Worm (Caenorhabditis elegans) whole organism, young adult: ENCODE measurements around the gene upb-1.

Experiments used
- B0019.2 ChIP-seq: fragments of 200-800 bp; sonication (Bioruptor generic); conservative IDR thresholded peaks from 2 replicates; pipeline ENCODE4 v1.3.6; 2022; ENCODE audit warnings: missing genetic modification reagents, missing genetic modification characterization, missing compliant biosample characterization
- B0261.1 ChIP-seq: sonication (generic microtip); optimal IDR thresholded peaks from 2 replicates; lab custom pipeline; 2016; ENCODE audit warnings: mild to moderate bottlenecking, missing genetic modification characterization, moderate library complexity, missing compliant biosample characterization
- C06A6.2 ChIP-seq: fragments of 200-800 bp; sonication (Bioruptor generic); conservative IDR thresholded peaks from 2 replicates; pipeline ENCODE4 v1.3.6; 2022; ENCODE audit warnings: missing genetic modification characterization, missing compliant biosample characterization
- C17E4.6 ChIP-seq: fragments of 200-800 bp; sonication (Bioruptor generic); IDR thresholded peaks from 2 replicates; pipeline ENCODE4 v1.3.6; 2022; ENCODE audit warnings: missing genetic modification reagents, missing genetic modification characterization, missing compliant biosample characterization
- F23B12.7 ChIP-seq: sonication (generic microtip); optimal IDR thresholded peaks from 2 replicates; lab custom pipeline; 2017; ENCODE audit warnings: missing genetic modification characterization, mild to moderate bottlenecking, missing compliant biosample characterization, antibody characterized with exemption, moderate library complexity; ENCODE audit not compliant: insufficient read depth
- Y67H2A.10 ChIP-seq: fragments of 200-800 bp; sonication (Bioruptor generic); conservative IDR thresholded peaks from 2 replicates; pipeline ENCODE4 v1.3.6; 2022; ENCODE audit warnings: missing genetic modification reagents, missing genetic modification characterization, missing compliant biosample characterization
- Y79H2A.3 ChIP-seq: fragments of 200-800 bp; sonication (Bioruptor generic); conservative IDR thresholded peaks from 2 replicates; pipeline ENCODE4 v1.3.6; 2022; ENCODE audit warnings: missing genetic modification reagents, missing genetic modification characterization, missing compliant biosample characterization
- ama-1 ChIP-seq, 3 experiments: fragments of 150-350 bp in 1 of 3; sonication (generic microtip) in 2 of 3; optimal IDR thresholded peaks; 2 replicates each; lab custom pipeline; 2014 to 2018; ENCODE audit warnings: missing biosample characterization in 2 of 3, missing genetic modification characterization in 2 of 3, missing genetic modification reagents in 2 of 3
- attf-3 ChIP-seq: fragments of 200-800 bp; sonication (Bioruptor generic); conservative IDR thresholded peaks from 2 replicates; pipeline ENCODE4 v1.3.6; 2022; ENCODE audit warnings: missing genetic modification reagents, missing genetic modification characterization, missing compliant biosample characterization
- attf-6 ChIP-seq: fragments of 200-800 bp; sonication (Bioruptor generic); IDR thresholded peaks from 2 replicates; pipeline ENCODE4 v1.3.6; 2022; ENCODE audit warnings: missing genetic modification reagents, missing genetic modification characterization, missing compliant biosample characterization
- cebp-1 ChIP-seq, 2 experiments: fragments of 200-800 bp in 1 of 2; sonication (Bioruptor generic) in 1 of 2; sonication (generic microtip) in 1 of 2; IDR thresholded peaks in 1 of 2; optimal IDR thresholded peaks in 1 of 2; 2 replicates each; pipeline versions ENCODE4 v1.3.6 to Lab custom; 2017 to 2022; ENCODE audit warnings: missing compliant biosample characterization in 2 of 2, missing genetic modification characterization in 2 of 2, mild to moderate bottlenecking in 1 of 2, missing genetic modification reagents in 1 of 2, moderate library complexity in 1 of 2
- ceh-91 ChIP-seq: fragments of 200-800 bp; sonication (Bioruptor generic); IDR thresholded peaks from 2 replicates; pipeline ENCODE4 v1.3.6; 2022; ENCODE audit warnings: missing genetic modification reagents, missing genetic modification characterization, missing compliant biosample characterization
- die-1 ChIP-seq: sonication (generic microtip); optimal IDR thresholded peaks from 2 replicates; lab custom pipeline; 2016; ENCODE audit warnings: missing genotype, mild to moderate bottlenecking, missing genetic modification characterization, missing compliant biosample characterization
- egl-18 ChIP-seq: fragments of 200-800 bp; sonication (Bioruptor generic); IDR thresholded peaks from 2 replicates; pipeline ENCODE4 v1.3.6; 2022; ENCODE audit warnings: missing genetic modification reagents, missing genetic modification characterization, missing compliant biosample characterization
- egl-44 ChIP-seq: fragments of 200-800 bp; sonication (Bioruptor generic); IDR thresholded peaks from 2 replicates; pipeline ENCODE4 v1.3.6; 2022; ENCODE audit warnings: missing genetic modification reagents, missing genetic modification characterization, missing compliant biosample characterization
- egrh-3 ChIP-seq: fragments of 200-800 bp; sonication (Bioruptor generic); IDR thresholded peaks from 2 replicates; pipeline ENCODE4 v1.3.6; 2022; ENCODE audit warnings: missing genetic modification reagents, missing genetic modification characterization, missing compliant biosample characterization
- fkh-3 ChIP-seq: sonication (generic microtip); optimal IDR thresholded peaks from 2 replicates; lab custom pipeline; 2016; ENCODE audit warnings: mild to moderate bottlenecking, missing genetic modification characterization, missing compliant biosample characterization
- hlh-12 ChIP-seq: sonication (generic microtip); optimal IDR thresholded peaks from 2 replicates; lab custom pipeline; 2016; ENCODE audit warnings: missing genetic modification characterization, missing compliant biosample characterization
- hrde-1 ChIP-seq: sonication (generic microtip); optimal IDR thresholded peaks from 2 replicates; lab custom pipeline; 2016; ENCODE audit warnings: missing genetic modification characterization, mild to moderate bottlenecking, missing compliant biosample characterization, moderate library complexity, missing genotype, missing genetic modification reagents, borderline replicate concordance
- lag-1 ChIP-seq: fragments of 200-800 bp; sonication (Bioruptor generic); IDR thresholded peaks from 2 replicates; pipeline ENCODE4 v1.3.6; 2022; ENCODE audit warnings: missing genetic modification reagents, missing genetic modification characterization, missing compliant biosample characterization
- lin-54 ChIP-seq: fragments of 200-800 bp; sonication (Bioruptor generic); optimal IDR thresholded peaks from 2 replicates; lab custom pipeline; 2018; ENCODE audit warnings: mild to moderate bottlenecking, missing genetic modification characterization, missing compliant biosample characterization
- lir-1 ChIP-seq: fragments of 200-800 bp; sonication (Bioruptor generic); conservative IDR thresholded peaks from 2 replicates; pipeline ENCODE4 v1.3.6; 2022; ENCODE audit warnings: missing genetic modification reagents, missing genetic modification characterization, missing compliant biosample characterization
- madf-10 ChIP-seq: sonication (generic microtip); optimal IDR thresholded peaks from 2 replicates; lab custom pipeline; 2016; ENCODE audit warnings: mild to moderate bottlenecking, missing genetic modification characterization, missing compliant biosample characterization
- nfya-2 ChIP-seq: fragments of 200-800 bp; sonication (Bioruptor generic); IDR thresholded peaks from 2 replicates; pipeline ENCODE4 v1.3.6; 2022; ENCODE audit warnings: missing genetic modification reagents, missing genetic modification characterization, missing compliant biosample characterization
- nfyb-1 ChIP-seq: fragments of 200-800 bp; sonication (Bioruptor generic); IDR thresholded peaks from 2 replicates; pipeline ENCODE4 v1.3.6; 2022; ENCODE audit warnings: missing genetic modification reagents, missing genetic modification characterization, missing compliant biosample characterization
- nhr-80 ChIP-seq: sonication (generic microtip); optimal IDR thresholded peaks from 2 replicates; lab custom pipeline; 2016; ENCODE audit warnings: missing genetic modification characterization, missing compliant biosample characterization
- rec-8 ChIP-seq, 2 experiments: sonication (generic microtip); optimal IDR thresholded peaks; 2 replicates each; lab custom pipeline; 2016; ENCODE audit warnings: mild to moderate bottlenecking in 2 of 2, missing genetic modification characterization in 2 of 2, missing genetic modification reagents in 2 of 2, missing genotype in 2 of 2, missing biosample characterization in 1 of 2, missing compliant biosample characterization in 1 of 2, moderate library complexity in 1 of 2
- snpc-1.1 ChIP-seq: sonication (generic microtip); optimal IDR thresholded peaks from 2 replicates; lab custom pipeline; 2017; ENCODE audit warnings: missing genetic modification characterization, mild to moderate bottlenecking, missing compliant biosample characterization, antibody characterized with exemption, moderate library complexity, missing genotype, missing genetic modification reagents; ENCODE audit not compliant: insufficient read depth
- tbp1 ChIP-seq: fragments of 200-800 bp; sonication (Bioruptor generic); optimal IDR thresholded peaks from 2 replicates; lab custom pipeline; 2018; ENCODE audit warnings: mild to moderate bottlenecking, missing genetic modification characterization, missing compliant biosample characterization
- tbx-9 ChIP-seq: sonication (generic microtip); optimal IDR thresholded peaks from 2 replicates; lab custom pipeline; 2016; ENCODE audit warnings: borderline replicate concordance, missing genetic modification characterization, inconsistent platforms, missing compliant biosample characterization

upb-1 gene

ce11 chrII:6292527-6292926 is 2.6 kb upstream of the upb-1 start, which contains the start of gene nyn-3:
nyn-3 (minus strand) TSS chrII:6292627.
- TF ChIP-seq Y79H2A.3 (GFP tag; lab: Robert Waterston, UW) = no peak
- no peak for TF ChIP-seq nfyb-1 (GFP tag; lab: Robert Waterston, UW)
- TF ChIP-seq egrh-3 (GFP tag; lab: Robert Waterston, UW) = no peak
- TF ChIP-seq fkh-3 (tag; lab: Kevin White, UChicago) = no peak
- TF ChIP-seq lir-1 (GFP tag; lab: Robert Waterston, UW) = no peak
- no peak for TF ChIP-seq tbx-9 (tag; lab: Kevin White, UChicago)
- no peak for TF ChIP-seq cebp-1 (GFP tag; IDR thresholded peaks at IDR 0.05; lab: Robert Waterston, UW)
- no peak for TF ChIP-seq cebp-1 (tag; optimal IDR thresholded peaks at IDR 0.05; lab: Kevin White, UChicago)
- no peak for TF ChIP-seq Y67H2A.10 (GFP tag; lab: Robert Waterston, UW)

ce11 chrII:6288104-6288503 is 1.8 kb downstream of the upb-1 start:
- TF ChIP-seq die-1 (tag; lab: Kevin White, UChicago) (no peak), ceh-91 (GFP tag; lab: Robert Waterston, UW) (no peak), attf-6 (GFP tag; lab: Robert Waterston, UW) (no peak), fkh-3 (tag; lab: Kevin White, UChicago) (no peak), lin-54 (GFP tag; lab: Kevin White, UChicago) (no peak), hrde-1 (no peak), C17E4.6 (GFP tag; lab: Robert Waterston, UW) (no peak)

- no peak for TF ChIP-seq tbp1 (GFP tag; lab: Kevin White, UChicago)
- TF ChIP-seq nfya-2 (GFP tag; lab: Robert Waterston, UW) = no peak
- no peak for TF ChIP-seq madf-10 (tag; lab: Kevin White, UChicago)
- TF ChIP-seq snpc-1.1 = no peak
- no peak for TF ChIP-seq B0261.1 (tag; lab: Kevin White, UChicago)
- TF ChIP-seq lag-1 (GFP tag; lab: Robert Waterston, UW) = no peak
- TF ChIP-seq Y67H2A.10 (GFP tag; lab: Robert Waterston, UW) = no peak
- TF ChIP-seq rec-8 (tag; optimal IDR thresholded peaks at IDR 0.05; lab: Kevin White, UChicago) = no peak
- TF ChIP-seq tbx-9 (tag; lab: Kevin White, UChicago) = no peak
- TF ChIP-seq lir-1 (GFP tag; lab: Robert Waterston, UW) = no peak
- TF ChIP-seq hlh-12 (tag; lab: Kevin White, UChicago) = no peak
- no peak for TF ChIP-seq Y79H2A.3 (GFP tag; lab: Robert Waterston, UW)
- TF ChIP-seq C06A6.2 (GFP tag; lab: Robert Waterston, UW) = no peak
- no peak for TF ChIP-seq F23B12.7
- TF ChIP-seq attf-3 (GFP tag; lab: Robert Waterston, UW) = no peak
Measured at ce11 chrII:6286865-6287264, 3.0 kb downstream of the upb-1 start, which contains the start of gene F13H8.6. F13H8.6 (minus strand) TSS chrII:6286965.

- no peak for TF ChIP-seq egl-44
- no peak for TF ChIP-seq B0019.2 (GFP tag; lab: Robert Waterston, UW)
- no peak for TF ChIP-seq ama-1 (optimal IDR thresholded peaks at IDR 0.05; lab: Kevin White, UChicago)
- TF ChIP-seq ama-1 (GFP tag; optimal IDR thresholded peaks at IDR 0.05; lab: Kevin White, UChicago) = no peak
- peak; percentile 51 for TF ChIP-seq nhr-80
- TF ChIP-seq egl-18 (GFP tag; lab: Robert Waterston, UW) = no peak
- no peak for TF ChIP-seq tbp1 (GFP tag; lab: Kevin White, UChicago)
Measured at ce11 chrII:6283074-6283473, 6.8 kb downstream of the upb-1 start, which contains the start of gene F13H8.1. F13H8.1 (plus strand) TSS chrII:6283384.
